Worm (Caenorhabditis elegans): ENCODE data around the gene arf-5.

arf-5 gene

DNA sequence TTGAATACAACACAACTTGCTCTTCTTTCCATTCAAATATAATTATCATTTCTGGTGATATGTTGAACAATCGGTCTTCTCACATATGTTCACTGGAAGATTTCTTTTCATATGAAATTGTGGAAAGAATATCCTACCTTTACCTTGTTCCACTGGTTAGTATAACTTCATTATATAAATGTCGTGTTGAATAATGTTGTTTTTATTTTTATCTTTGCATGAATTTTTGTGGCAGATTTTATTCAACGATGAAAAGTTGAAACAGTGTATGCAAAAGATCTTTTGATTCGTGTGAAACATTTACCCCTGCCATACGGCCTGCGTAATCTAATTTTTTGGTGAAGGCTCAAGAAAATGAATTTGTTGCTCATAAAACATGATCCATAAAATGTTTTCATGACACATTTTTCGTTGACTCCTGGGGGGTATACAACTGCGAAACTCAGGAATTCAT is 20.4 kb upstream of the arf-5 start (continued):
- TF ChIP-seq unc-130 (GFP tag; optimal IDR thresholded peaks at IDR 0.05) (peak; percentile 73), ama-1 (optimal IDR thresholded peaks at IDR 0.05) (peak; percentile 49), D1046.2 (GFP tag; IDR thresholded peaks at IDR 0.05) (no peak), lin-29 (GFP tag; IDR thresholded peaks at IDR 0.05) (no peak), cey-2 (tag; optimal IDR thresholded peaks at IDR 0.05; ENCODE audit: borderline replicate concordance, insufficient read depth) (no peak), nhr-6 (tag; optimal IDR thresholded peaks at IDR 0.05) (no peak), nhr-41 (GFP tag; IDR thresholded peaks at IDR 0.05) (no peak), pqm-1 (tag; optimal IDR thresholded peaks at IDR 0.05) (no peak), gei-8 (GFP tag; optimal IDR thresholded peaks at IDR 0.05) (peak; percentile 6), aly-2 (tag; optimal IDR thresholded peaks at IDR 0.05) (no peak), dmd-6 (GFP tag; IDR thresholded peaks at IDR 0.05) (no peak), lin-13 (GFP tag; optimal IDR thresholded peaks at IDR 0.05) (peak; percentile 27), nhr-25 (tag; optimal IDR thresholded peaks at IDR 0.05; ENCODE audit: borderline replicate concordance, insufficient read depth) (no peak), ceh-44 (GFP tag; IDR thresholded peaks at IDR 0.05) (no peak), Y48G9A.11 (GFP tag; IDR thresholded peaks at IDR 0.05) (0 out of 2 replicates have a peak, but pooled peaks have one; percentile 48), fkh-10 (GFP tag; optimal IDR thresholded peaks at IDR 0.05) (no peak), lin-1 (GFP tag; IDR thresholded peaks at IDR 0.05) (no peak), egl-43 (GFP tag; IDR thresholded peaks at IDR 0.05) (no peak), dpl-1 (GFP tag; optimal IDR thresholded peaks at IDR 0.05) (no peak), zag-1 (tag; optimal IDR thresholded peaks at IDR 0.05) (no peak), nhr-76 (tag; optimal IDR thresholded peaks at IDR 0.05) (no peak), arid-1 (GFP tag; conservative IDR thresholded peaks at IDR 0.05) (peak; percentile 52; the same call in 1 of the 2 replicates), ces-1 (GFP tag; optimal IDR thresholded peaks at IDR 0.05) (no peak), unc-39 (tag; optimal IDR thresholded peaks at IDR 0.05) (no peak), madf-9 (GFP tag; conservative IDR thresholded peaks at IDR 0.05) (no peak), ceh-82 (tag; optimal IDR thresholded peaks at IDR 0.05) (no peak), dve-1 (tag; optimal IDR thresholded peaks at IDR 0.05; ENCODE audit: insufficient read depth) (no peak), zip-2 (tag; optimal IDR thresholded peaks at IDR 0.05) (no peak), F37D6.2 (tag; optimal IDR thresholded peaks at IDR 0.05) (no peak), T26A8.4 (GFP tag; IDR thresholded peaks at IDR 0.05) (no peak), tra-1 (GFP tag; IDR thresholded peaks at IDR 0.05) (no peak), lim-7 (GFP tag; IDR thresholded peaks at IDR 0.05) (no peak), ztf-11 (tag; optimal IDR thresholded peaks at IDR 0.05) (no peak), F49E8.2 (tag; optimal IDR thresholded peaks at IDR 0.05; ENCODE audit: borderline replicate concordance) (peak; percentile 94), vab-7 (GFP tag; IDR thresholded peaks at IDR 0.05) (no peak), mxl-2 (GFP tag; conservative IDR thresholded peaks at IDR 0.05) (no peak), Y5F2A.4 (GFP tag; optimal IDR thresholded peaks at IDR 0.05) (peak; percentile 26)

DNA sequence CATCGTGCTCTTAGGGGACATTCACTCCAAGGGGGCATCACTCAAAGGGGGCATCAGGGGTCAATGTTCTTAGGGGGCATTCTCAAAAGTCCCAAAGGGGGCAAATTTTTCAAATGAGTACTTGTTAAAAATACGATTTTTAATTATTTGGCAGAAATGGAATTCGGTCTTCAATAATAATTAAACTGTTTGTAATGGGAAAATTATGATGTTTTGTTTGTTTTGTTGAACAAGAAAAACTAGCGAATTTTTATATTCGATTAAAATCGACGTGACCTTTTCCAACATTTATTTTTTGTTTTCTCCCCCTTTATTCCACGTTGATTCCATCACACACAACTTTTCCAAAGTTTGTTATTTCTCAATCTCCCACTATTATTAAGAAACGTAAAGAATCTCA is 15.3 kb upstream of the arf-5 start, which contains the start of gene F57H12.5:
F57H12.5 (plus strand) TSS at position 301 of the 400 bp plus-strand sequence.
- TF ChIP-seq sdz-12 (GFP tag; optimal IDR thresholded peaks at IDR 0.05) = no peak
- no peak for TF ChIP-seq skn-1 (tag; optimal IDR thresholded peaks at IDR 0.05)
- no peak for TF ChIP-seq mep-1 (tag; optimal IDR thresholded peaks at IDR 0.05)
- no peak for TF ChIP-seq attf-4 (tag; optimal IDR thresholded peaks at IDR 0.05)
- no peak for TF ChIP-seq aly-2 (tag; optimal IDR thresholded peaks at IDR 0.05)
- TF ChIP-seq ces-1 (GFP tag; optimal IDR thresholded peaks at IDR 0.05) = no peak
- no peak for TF ChIP-seq zfp-2 (tag; optimal IDR thresholded peaks at IDR 0.05)
- no peak for TF ChIP-seq nhr-111 (GFP tag; optimal IDR thresholded peaks at IDR 0.05)
- no peak for TF ChIP-seq ceh-62 (tag; optimal IDR thresholded peaks at IDR 0.05)
- TF ChIP-seq zfp-3 (GFP tag; conservative IDR thresholded peaks at IDR 0.05) = no peak
- TF ChIP-seq snpc-4 (tag; optimal IDR thresholded peaks at IDR 0.05) = no peak
- TF ChIP-seq nhr-41 (GFP tag; IDR thresholded peaks at IDR 0.05) = no peak
- TF ChIP-seq unc-39 (tag; optimal IDR thresholded peaks at IDR 0.05) = no peak
- no peak for TF ChIP-seq saeg-2 (GFP tag; IDR thresholded peaks at IDR 0.05)
- TF ChIP-seq aha-1 (tag) = no peak
- TF ChIP-seq lsy-2 (tag; optimal IDR thresholded peaks at IDR 0.05) = no peak
- no peak for TF ChIP-seq dpl-1 (GFP tag; optimal IDR thresholded peaks at IDR 0.05)
- no peak for TF ChIP-seq snpc-1.2 (GFP tag; IDR thresholded peaks at IDR 0.05)
- TF ChIP-seq hmg-1.1 (GFP tag; IDR thresholded peaks at IDR 0.05) = no peak

Measured in whole organism, L4 larva.